Fruit fly (Drosophila melanogaster) whole organism, embryonic: Measurements from ENCODE around the gene Blm.

Experiments
- Atf-2 ChIP-seq: fragments of 200-800 bp; sonication (Bioruptor generic); optimal IDR thresholded peaks from 2 replicates; lab custom pipeline; 2016; ENCODE audit warnings: missing biosample characterization, missing genetic modification characterization
- CG10565 ChIP-seq: fragments of 200-800 bp; sonication (Bioruptor generic); optimal IDR thresholded peaks from 3 replicates; lab custom pipeline; 2016; ENCODE audit warnings: missing biosample characterization, mild to moderate bottlenecking, missing genetic modification characterization
- CG11093 ChIP-seq: fragments of 200-800 bp; sonication (Bioruptor generic); IDR thresholded peaks from 3 replicates; pipeline ENCODE4 v1.3.6; 2022; ENCODE audit warnings: missing biosample characterization, missing genetic modification characterization
- CG12071 ChIP-seq: fragments of 200-800 bp; sonication (Bioruptor generic); optimal IDR thresholded peaks from 3 replicates; lab custom pipeline; 2018; ENCODE audit warnings: missing biosample characterization, mild to moderate bottlenecking, missing genetic modification characterization
- CG12104 ChIP-seq: fragments of 200-800 bp; sonication (Bioruptor generic); optimal IDR thresholded peaks from 3 replicates; lab custom pipeline; 2016; ENCODE audit warnings: missing biosample characterization, missing genetic modification characterization
- CG15073 ChIP-seq: fragments of 200-800 bp; sonication (Bioruptor generic); optimal IDR thresholded peaks from 2 replicates; lab custom pipeline; 2016; ENCODE audit warnings: missing biosample characterization, missing genetic modification characterization
- CG15269 ChIP-seq: fragments of 200-800 bp; sonication (Bioruptor generic); optimal IDR thresholded peaks from 2 replicates; lab custom pipeline; 2018; ENCODE audit warnings: missing biosample characterization, mild to moderate bottlenecking, missing genetic modification characterization, moderate library complexity
- CG15479 ChIP-seq: fragments of 200-800 bp; sonication (Bioruptor generic); optimal IDR thresholded peaks from 3 replicates; lab custom pipeline; 2019; ENCODE audit warnings: missing biosample characterization, mild to moderate bottlenecking, missing genetic modification characterization, moderate library complexity
- CG15696 ChIP-seq: fragments of 200-800 bp; sonication (Bioruptor generic); optimal IDR thresholded peaks from 2 replicates; lab custom pipeline; 2019; ENCODE audit warnings: missing biosample characterization, mild to moderate bottlenecking, missing genetic modification characterization, moderate library complexity
- CG1603 ChIP-seq: fragments of 200-800 bp; sonication (Bioruptor generic); optimal IDR thresholded peaks from 2 replicates; lab custom pipeline; 2019; ENCODE audit warnings: missing biosample characterization, mild to moderate bottlenecking, missing genetic modification characterization, moderate library complexity
- CG17612 ChIP-seq: fragments of 200-800 bp; sonication (Bioruptor generic); IDR thresholded peaks from 2 replicates; pipeline ENCODE4 v1.3.6; 2022; ENCODE audit warnings: missing biosample characterization, missing genetic modification characterization
- CG2116 ChIP-seq: fragments of 200-800 bp; sonication (Bioruptor generic); optimal IDR thresholded peaks from 3 replicates; lab custom pipeline; 2018; ENCODE audit warnings: missing biosample characterization, mild to moderate bottlenecking, missing genetic modification characterization
- CG2129 ChIP-seq: fragments of 200-800 bp; sonication (Bioruptor generic); IDR thresholded peaks from 2 replicates; pipeline ENCODE4 v1.3.6; 2022; ENCODE audit warnings: missing biosample characterization, missing genetic modification characterization; ENCODE audit not compliant: partially characterized antibody
- CG30020 ChIP-seq: fragments of 200-800 bp; optimal IDR thresholded peaks from 2 replicates; lab custom pipeline; 2019; ENCODE audit warnings: missing biosample characterization, mild to moderate bottlenecking, missing genetic modification characterization, moderate library complexity
- CG30403 ChIP-seq: fragments of 200-800 bp; sonication (Bioruptor generic); optimal IDR thresholded peaks from 3 replicates; lab custom pipeline; 2016; ENCODE audit warnings: missing biosample characterization, missing genetic modification characterization
- CG3065 ChIP-seq: fragments of 200-800 bp; sonication (Bioruptor generic); optimal IDR thresholded peaks from 2 replicates; lab custom pipeline; 2016; ENCODE audit warnings: missing biosample characterization, missing genetic modification characterization
- CG34422 ChIP-seq: fragments of 200-800 bp; sonication (Bioruptor generic); IDR thresholded peaks from 3 replicates; pipeline ENCODE4 v1.3.6; 2022; ENCODE audit warnings: missing biosample characterization, missing genetic modification characterization
- CG4730 ChIP-seq: fragments of 200-800 bp; sonication (Bioruptor generic); IDR thresholded peaks from 2 replicates; pipeline ENCODE4 v1.3.6; 2022; ENCODE audit warnings: missing biosample characterization, missing genetic modification characterization
- CG5180 ChIP-seq: fragments of 200-800 bp; sonication (Bioruptor generic); optimal IDR thresholded peaks from 3 replicates; lab custom pipeline; 2017; ENCODE audit warnings: missing biosample characterization, missing genetic modification characterization, mild to moderate bottlenecking, moderate library complexity, missing genetic modification reagents
- CG7745 ChIP-seq: fragments of 200-800 bp; sonication (Bioruptor generic); optimal IDR thresholded peaks from 2 replicates; lab custom pipeline; 2018; ENCODE audit warnings: missing biosample characterization, mild to moderate bottlenecking, missing genetic modification characterization, moderate library complexity
- CG7839 ChIP-seq: fragments of 200-800 bp; sonication (Bioruptor generic); optimal IDR thresholded peaks from 3 replicates; lab custom pipeline; 2018; ENCODE audit warnings: missing biosample characterization, mild to moderate bottlenecking, missing genetic modification characterization, moderate library complexity
- CG9437 ChIP-seq: fragments of 200-800 bp; sonication (Bioruptor generic); optimal IDR thresholded peaks from 2 replicates; lab custom pipeline; 2018; ENCODE audit warnings: missing biosample characterization, mild to moderate bottlenecking, missing genetic modification characterization
- CG9727 ChIP-seq: fragments of 200-800 bp; sonication (Bioruptor generic); optimal IDR thresholded peaks from 3 replicates; lab custom pipeline; 2017; ENCODE audit warnings: missing biosample characterization, mild to moderate bottlenecking, missing genetic modification characterization
- Dbx ChIP-seq: fragments of 200-800 bp; sonication (Bioruptor generic); IDR thresholded peaks from 3 replicates; pipeline ENCODE4 v1.3.6; 2022; ENCODE audit warnings: missing biosample characterization, missing genetic modification characterization
- Dip3 ChIP-seq: fragments of 200-800 bp; sonication (Bioruptor generic); optimal IDR thresholded peaks from 3 replicates; lab custom pipeline; 2016; ENCODE audit warnings: missing biosample characterization, missing genetic modification characterization
- GATAe ChIP-seq: fragments of 200-800 bp; sonication (Bioruptor generic); conservative IDR thresholded peaks from 2 replicates; pipeline ENCODE4 v1.3.6; 2022; ENCODE audit warnings: missing biosample characterization, missing genetic modification characterization
- Hsf ChIP-seq: fragments of 200-800 bp; sonication (Bioruptor generic); optimal IDR thresholded peaks from 3 replicates; lab custom pipeline; 2016; ENCODE audit warnings: missing biosample characterization, missing genetic modification characterization
- Mes4 ChIP-seq: fragments of 200-800 bp; sonication (Bioruptor generic); optimal IDR thresholded peaks from 2 replicates; lab custom pipeline; 2016; ENCODE audit warnings: missing biosample characterization, missing genetic modification characterization
- NC2β ChIP-seq: fragments of 200-800 bp; sonication (Bioruptor generic); optimal IDR thresholded peaks from 2 replicates; lab custom pipeline; 2016; ENCODE audit warnings: missing biosample characterization, missing genetic modification characterization
- Nf-YC ChIP-seq: fragments of 200-800 bp; optimal IDR thresholded peaks from 3 replicates; lab custom pipeline; 2019; ENCODE audit warnings: missing biosample characterization, mild to moderate bottlenecking, missing genetic modification characterization, moderate library complexity
- TFAM ChIP-seq: fragments of 200-800 bp; sonication (Bioruptor generic); optimal IDR thresholded peaks from 2 replicates; lab custom pipeline; 2017; ENCODE audit warnings: missing biosample characterization, missing genetic modification characterization, inconsistent platforms
- Trl ChIP-seq, 3 experiments: fragments of >200 bp in 2 of 3; fragments of 200-800 bp in 1 of 3; sonication (Bioruptor generic) in 1 of 3; optimal IDR thresholded peaks; 2 replicates in 1 of 3; 3 replicates in 2 of 3; lab custom pipeline; 2016 to 2017; ENCODE audit warnings: missing biosample characterization in 1 of 3, missing genetic modification characterization in 1 of 3
- YL-1 ChIP-seq: fragments of 200-800 bp; sonication (Bioruptor generic); optimal IDR thresholded peaks from 3 replicates; lab custom pipeline; 2017; ENCODE audit warnings: missing biosample characterization, mild to moderate bottlenecking, missing genetic modification characterization
- bsh ChIP-seq, 2 experiments: fragments of 200-800 bp; sonication (Bioruptor generic); optimal IDR thresholded peaks; 2 replicates each; lab custom pipeline; 2017 to 2018; ENCODE audit warnings: mild to moderate bottlenecking in 2 of 2, missing biosample characterization in 2 of 2, missing genetic modification characterization in 2 of 2, moderate library complexity in 1 of 2
- ewg ChIP-seq: fragments of 200-800 bp; sonication (Bioruptor generic); optimal IDR thresholded peaks from 3 replicates; lab custom pipeline; 2017; ENCODE audit warnings: mild to moderate bottlenecking, missing biosample characterization, missing genetic modification reagents, missing genetic modification characterization
- hbn ChIP-seq: fragments of 200-800 bp; sonication (Bioruptor generic); IDR thresholded peaks from 2 replicates; pipeline ENCODE4 v1.3.6; 2022; ENCODE audit warnings: missing biosample characterization, missing genetic modification characterization; ENCODE audit not compliant: partially characterized antibody
- ken ChIP-seq: fragments of 200-800 bp; sonication (Bioruptor generic); IDR thresholded peaks from 3 replicates; pipeline ENCODE4 v1.3.6; 2022; ENCODE audit warnings: missing biosample characterization, missing genetic modification characterization
- nerfin-2 ChIP-seq: fragments of 200-800 bp; sonication (Bioruptor generic); IDR thresholded peaks from 2 replicates; pipeline ENCODE4 v1.3.6; 2022; ENCODE audit warnings: missing biosample characterization, missing genetic modification characterization; ENCODE audit not compliant: partially characterized antibody
- org-1 ChIP-seq: fragments of 200-800 bp; sonication (Bioruptor generic); optimal IDR thresholded peaks from 2 replicates; lab custom pipeline; 2017; ENCODE audit warnings: missing biosample characterization, missing genetic modification characterization
- salm ChIP-seq: fragments of 200-800 bp; sonication (Bioruptor generic); optimal IDR thresholded peaks from 2 replicates; lab custom pipeline; 2018; ENCODE audit warnings: missing biosample characterization, mild to moderate bottlenecking, missing genetic modification characterization
- sisA ChIP-seq: fragments of 200-800 bp; sonication (Bioruptor generic); IDR thresholded peaks from 2 replicates; pipeline ENCODE4 v1.3.6; 2022; ENCODE audit warnings: missing biosample characterization, missing genetic modification characterization
- so ChIP-seq: fragments of 200-800 bp; sonication (Bioruptor generic); IDR thresholded peaks from 3 replicates; pipeline ENCODE4 v1.3.6; 2022; ENCODE audit warnings: missing biosample characterization, missing genetic modification characterization
- toy ChIP-seq: fragments of 200-800 bp; sonication (Bioruptor generic); IDR thresholded peaks from 2 replicates; pipeline ENCODE4 v1.3.6; 2022; ENCODE audit warnings: missing biosample characterization, missing genetic modification characterization
- tup ChIP-seq: fragments of 200-800 bp; sonication (Bioruptor generic); optimal IDR thresholded peaks from 2 replicates; lab custom pipeline; 2016; ENCODE audit warnings: missing biosample characterization, mild to moderate bottlenecking, missing genetic modification characterization, moderate library complexity
- tx ChIP-seq: fragments of 200-800 bp; sonication (Bioruptor generic); optimal IDR thresholded peaks from 2 replicates; lab custom pipeline; 2016; ENCODE audit warnings: missing biosample characterization, missing genetic modification characterization
- wor ChIP-seq: fragments of 200-800 bp; sonication (Bioruptor generic); IDR thresholded peaks from 2 replicates; pipeline ENCODE4 v1.3.6; 2022; ENCODE audit warnings: missing biosample characterization, missing genetic modification characterization
- zen2 ChIP-seq: fragments of 200-800 bp; sonication (Bioruptor generic); IDR thresholded peaks from 3 replicates; pipeline ENCODE4 v1.3.6; 2022; ENCODE audit warnings: missing biosample characterization, missing genetic modification characterization; ENCODE audit not compliant: partially characterized antibody
- zf30C ChIP-seq: fragments of 200-800 bp; sonication (Bioruptor generic); optimal IDR thresholded peaks from 3 replicates; lab custom pipeline; 2018; ENCODE audit warnings: missing biosample characterization, mild to moderate bottlenecking, missing genetic modification characterization
- zfh2 ChIP-seq: fragments of 200-800 bp; sonication (Bioruptor generic); optimal IDR thresholded peaks from 2 replicates; lab custom pipeline; 2016; ENCODE audit warnings: missing biosample characterization, missing genetic modification characterization

Blm gene

dm6 chr3R:11779357-11780018 is 37.9 kb upstream of the Blm start (continued):
- TF ChIP-seq CG7839 (tag; lab: Kevin White, UChicago) (peak; percentile 84), ewg (GFP tag; lab: Kevin White, UChicago) (peak; percentile 66), hbn (no peak), CG17612 (no peak), NC2β (GFP tag; lab: Kevin White, UChicago) (peak; percentile 72), Mes4 (GFP tag; lab: Kevin White, UChicago) (peak; percentile 76), CG15479 (GFP tag; lab: Kevin White, UChicago) (no peak), CG5180 (no peak), tup (GFP tag; lab: Kevin White, UChicago) (peak; percentile 26), salm (peak; percentile 78), CG15269 (tag; lab: Kevin White, UChicago) (peak; percentile 47), TFAM (no peak), CG12104 (peak; percentile 63), Nf-YC (no peak), CG4730 (no peak), Atf-2 (GFP tag; lab: Kevin White, UChicago) (peak; percentile 62), YL-1 (GFP tag; lab: Kevin White, UChicago) (no peak), Trl (optimal IDR thresholded peaks at IDR 0.05; lab: Kevin White, UChicago) (peak in 1 of 2 experiments; percentile 91), Trl (GFP tag; optimal IDR thresholded peaks at IDR 0.05; lab: Kevin White, UChicago) (peak; percentile 63), GATAe (no peak), tx (GFP tag; lab: Kevin White, UChicago) (peak; percentile 25), CG2116 (peak; percentile 40), CG9437 (GFP tag; lab: Kevin White, UChicago) (peak; percentile 68), CG15073 (GFP tag; lab: Kevin White, UChicago) (peak; percentile 43), bsh (GFP tag; optimal IDR thresholded peaks at IDR 0.05; lab: Kevin White, UChicago) (peak; percentile 76 to 91), CG3065 (GFP tag; lab: Kevin White, UChicago) (peak; percentile 68), ken (GFP tag; lab: Robert Waterston, UW) (peak; percentile 48; the same call in 1 of the 3 replicates), CG11093 (GFP tag; lab: Robert Waterston, UW) (no peak), zf30C (GFP tag; lab: Kevin White, UChicago) (no peak), zfh2 (GFP tag; lab: Kevin White, UChicago) (no peak), CG2129 (GFP tag; lab: Robert Waterston, UW) (no peak), CG10565 (peak; percentile 29), wor (GFP tag; lab: Robert Waterston, UW) (peak; percentile 35; the same call in 1 of the 2 replicates), CG34422 (GFP tag; lab: Robert Waterston, UW) (peak; percentile 41; the same call in 1 of the 3 replicates), CG7745 (tag; lab: Kevin White, UChicago) (no peak), Dbx (no peak), CG30020 (peak; percentile 10), sisA (peak; percentile 65), Hsf (GFP tag; lab: Kevin White, UChicago) (peak; percentile 68), org-1 (peak; percentile 30), zen2 (GFP tag; lab: Robert Waterston, UW) (no peak), CG9727 (GFP tag; lab: Kevin White, UChicago) (peak; percentile 84), nerfin-2 (no peak), so (GFP tag; lab: Robert Waterston, UW) (peak; percentile 20; the same call in 1 of the 3 replicates), Dip3 (no peak), toy (GFP tag; lab: Robert Waterston, UW) (no peak), CG30403 (GFP tag; lab: Kevin White, UChicago) (peak; percentile 78), CG12071 (GFP tag; lab: Kevin White, UChicago) (no peak), CG15696 (tag; lab: Kevin White, UChicago) (peak; percentile 86), CG1603 (tag; lab: Kevin White, UChicago) (peak; percentile 64)
